Worm (Caenorhabditis elegans) whole organism, late embryonic: Measurements from ENCODE around the gene mec-10.
A peak's percentile ranks its signal among the peaks of the same experiment; 100 is the strongest.

Source experiments
- F13H6.1 ChIP-seq: sonication (generic microtip); optimal IDR thresholded peaks from 2 replicates; lab custom pipeline; 2016; ENCODE audit warnings: missing genetic modification characterization, missing compliant biosample characterization
- T23F11.4 ChIP-seq: fragments of 200-800 bp; sonication (Bioruptor generic); optimal IDR thresholded peaks from 2 replicates; lab custom pipeline; 2018; ENCODE audit warnings: mild to moderate bottlenecking, missing genetic modification characterization, missing compliant biosample characterization
- ceh-14 ChIP-seq: sonication (generic microtip); optimal IDR thresholded peaks from 2 replicates; lab custom pipeline; 2016; ENCODE audit warnings: missing genotype, missing genetic modification characterization, missing compliant biosample characterization
- ceh-2 ChIP-seq: sonication (generic microtip); optimal IDR thresholded peaks from 2 replicates; lab custom pipeline; 2016; ENCODE audit warnings: missing genotype, missing genetic modification characterization, missing compliant biosample characterization
- ceh-31 ChIP-seq: sonication (generic microtip); optimal IDR thresholded peaks from 2 replicates; lab custom pipeline; 2016; ENCODE audit warnings: missing genetic modification characterization, missing compliant biosample characterization
- ceh-34 ChIP-seq: sonication (generic microtip); optimal IDR thresholded peaks from 2 replicates; lab custom pipeline; 2016; ENCODE audit warnings: mild to moderate bottlenecking, missing genetic modification characterization, missing compliant biosample characterization
- ceh-6 ChIP-seq: fragments of 200-800 bp; sonication (Bioruptor generic); optimal IDR thresholded peaks from 2 replicates; lab custom pipeline; 2018; ENCODE audit warnings: mild to moderate bottlenecking, missing genetic modification characterization, missing compliant biosample characterization
- ceh-9 ChIP-seq: sonication (generic microtip); optimal IDR thresholded peaks from 2 replicates; lab custom pipeline; 2016; ENCODE audit warnings: mild to moderate bottlenecking, missing genetic modification characterization, inconsistent platforms, missing compliant biosample characterization
- che-1 ChIP-seq: sonication (generic microtip); optimal IDR thresholded peaks from 2 replicates; lab custom pipeline; 2016; ENCODE audit warnings: mild to moderate bottlenecking, missing genetic modification characterization, missing compliant biosample characterization
- elt-2 ChIP-seq: sonication (generic microtip); optimal IDR thresholded peaks from 2 replicates; lab custom pipeline; 2016; ENCODE audit warnings: missing genetic modification reagents, missing genetic modification characterization, missing compliant biosample characterization
- ets-4 ChIP-seq: sonication (generic microtip); optimal IDR thresholded peaks from 2 replicates; lab custom pipeline; 2016; ENCODE audit warnings: missing genetic modification characterization, missing compliant biosample characterization
- fkh-10 ChIP-seq: fragments of 150-350 bp; optimal IDR thresholded peaks from 2 replicates; lab custom pipeline; 2014; ENCODE audit warnings: missing biosample characterization, missing genetic modification reagents, missing genetic modification characterization
- hlh-15 ChIP-seq: sonication (generic microtip); optimal IDR thresholded peaks from 2 replicates; lab custom pipeline; 2016; ENCODE audit warnings: missing genetic modification characterization, missing compliant biosample characterization
- hlh-6 ChIP-seq: sonication (generic microtip); optimal IDR thresholded peaks from 2 replicates; lab custom pipeline; 2016; ENCODE audit warnings: missing genotype, missing genetic modification characterization, missing compliant biosample characterization
- hlh-8 ChIP-seq: sonication (generic microtip); optimal IDR thresholded peaks from 2 replicates; lab custom pipeline; 2016; ENCODE audit warnings: missing genotype, missing genetic modification characterization, missing compliant biosample characterization
- lim-6 ChIP-seq: sonication (generic microtip); optimal IDR thresholded peaks from 2 replicates; lab custom pipeline; 2016; ENCODE audit warnings: missing genetic modification characterization, missing compliant biosample characterization
- lin-11 ChIP-seq: fragments of 200-800 bp; sonication (Bioruptor generic); optimal IDR thresholded peaks from 2 replicates; lab custom pipeline; 2018; ENCODE audit warnings: mild to moderate bottlenecking, missing genetic modification characterization, missing compliant biosample characterization
- madf-2 ChIP-seq: sonication (generic microtip); optimal IDR thresholded peaks from 2 replicates; lab custom pipeline; 2017; ENCODE audit warnings: missing genetic modification characterization, missing compliant biosample characterization
- nfya-1 ChIP-seq: sonication (generic microtip); optimal IDR thresholded peaks from 2 replicates; lab custom pipeline; 2017; ENCODE audit warnings: missing genetic modification characterization, mild to moderate bottlenecking, missing compliant biosample characterization, antibody characterized with exemption, moderate library complexity
- nhr-11 ChIP-seq: fragments of 150-350 bp; optimal IDR thresholded peaks from 2 replicates; lab custom pipeline; 2014; ENCODE audit warnings: missing biosample characterization, missing genetic modification characterization
- npax-4 ChIP-seq: sonication (generic microtip); optimal IDR thresholded peaks from 2 replicates; lab custom pipeline; 2016; ENCODE audit warnings: missing genetic modification characterization, missing compliant biosample characterization
- odd-2 ChIP-seq: sonication (generic microtip); optimal IDR thresholded peaks from 2 replicates; lab custom pipeline; 2017; ENCODE audit warnings: antibody characterized with exemption, mild to moderate bottlenecking, missing genetic modification characterization, missing compliant biosample characterization
- pag-3 ChIP-seq: sonication (generic microtip); optimal IDR thresholded peaks from 2 replicates; lab custom pipeline; 2016; ENCODE audit warnings: missing compliant biosample characterization, missing genetic modification characterization, borderline replicate concordance
- pat-9 ChIP-seq: fragments of 200-800 bp; sonication (Bioruptor generic); optimal IDR thresholded peaks from 2 replicates; lab custom pipeline; 2018; ENCODE audit warnings: mild to moderate bottlenecking, missing genetic modification characterization, moderate library complexity, missing compliant biosample characterization
- pha-2 ChIP-seq: sonication (generic microtip); optimal IDR thresholded peaks from 2 replicates; lab custom pipeline; 2017; ENCODE audit warnings: mild to moderate bottlenecking, missing genetic modification characterization, missing compliant biosample characterization
- pqm-1 ChIP-seq: sonication (generic microtip); optimal IDR thresholded peaks from 2 replicates; lab custom pipeline; 2016; ENCODE audit warnings: missing genetic modification characterization, missing compliant biosample characterization
- pros-1 ChIP-seq: fragments of 150-350 bp; optimal IDR thresholded peaks from 2 replicates; lab custom pipeline; 2014; ENCODE audit warnings: missing biosample characterization, missing genetic modification reagents, missing genetic modification characterization
- ref-2 ChIP-seq: sonication (generic microtip); optimal IDR thresholded peaks from 2 replicates; lab custom pipeline; 2016; ENCODE audit warnings: missing genetic modification characterization, missing compliant biosample characterization
- rnt-1 ChIP-seq: sonication (generic microtip); optimal IDR thresholded peaks from 2 replicates; lab custom pipeline; 2016; ENCODE audit warnings: missing genetic modification characterization, missing compliant biosample characterization
- sox-2 ChIP-seq: fragments of 200-800 bp; sonication (Bioruptor generic); IDR thresholded peaks from 2 replicates; pipeline ENCODE4 v1.3.6; 2022; ENCODE audit warnings: missing genetic modification reagents, missing genetic modification characterization, missing compliant biosample characterization
- sox-4 ChIP-seq: sonication (generic microtip); optimal IDR thresholded peaks from 2 replicates; lab custom pipeline; 2017; ENCODE audit warnings: mild to moderate bottlenecking, missing genetic modification characterization, inconsistent platforms, missing compliant biosample characterization
- tbx-7 ChIP-seq: sonication (generic microtip); optimal IDR thresholded peaks from 2 replicates; lab custom pipeline; 2016; ENCODE audit warnings: missing genotype, missing genetic modification characterization, missing compliant biosample characterization
- ttx-3 ChIP-seq: sonication (generic microtip); optimal IDR thresholded peaks from 2 replicates; lab custom pipeline; 2016; ENCODE audit warnings: missing genetic modification reagents, missing genetic modification characterization, missing compliant biosample characterization
- unc-42 ChIP-seq: sonication (generic microtip); optimal IDR thresholded peaks from 2 replicates; lab custom pipeline; 2016; ENCODE audit warnings: missing genotype, missing genetic modification characterization, missing compliant biosample characterization
- zip-5 ChIP-seq: sonication (generic microtip); optimal IDR thresholded peaks from 2 replicates; lab custom pipeline; 2016; ENCODE audit warnings: missing genetic modification characterization, missing compliant biosample characterization
- ztf-16 ChIP-seq: sonication (generic microtip); optimal IDR thresholded peaks from 2 replicates; lab custom pipeline; 2017; ENCODE audit warnings: missing genetic modification characterization, missing compliant biosample characterization

Gene mec-10

DNA sequence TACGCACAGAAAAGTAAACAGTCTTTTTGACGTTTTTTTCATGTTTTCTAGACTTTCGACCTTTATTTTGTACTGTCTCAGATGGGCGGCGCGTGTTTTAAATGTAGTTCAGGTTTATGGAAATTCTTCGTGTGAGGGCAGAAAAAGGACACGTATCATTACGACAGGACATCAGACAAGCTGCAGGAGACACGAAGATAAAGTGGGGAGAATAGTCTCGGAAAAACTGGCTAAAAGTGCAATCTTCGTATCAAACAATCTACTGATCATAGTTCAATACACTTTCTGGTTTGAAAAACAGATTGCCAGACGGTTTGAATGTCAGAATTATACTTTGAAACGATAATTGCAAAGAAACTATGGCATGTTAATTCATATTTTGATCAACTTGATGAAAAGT, 15.3 kb upstream of the mec-10 start:
- TF ChIP-seq ets-4 (tag; lab: Kevin White, UChicago) (no peak), che-1 (tag; lab: Kevin White, UChicago) (no peak), nhr-11 (tag; lab: Kevin White, UChicago) (no peak), ref-2 (tag; lab: Kevin White, UChicago) (no peak), lim-6 (no peak), hlh-8 (tag; lab: Kevin White, UChicago) (no peak), pag-3 (no peak), ttx-3 (tag; lab: Kevin White, UChicago) (no peak), zip-5 (tag; lab: Kevin White, UChicago) (no peak), hlh-6 (no peak), pqm-1 (tag; lab: Kevin White, UChicago) (no peak), ceh-9 (tag; lab: Kevin White, UChicago) (no peak), hlh-15 (tag; lab: Kevin White, UChicago) (no peak)

DNA sequence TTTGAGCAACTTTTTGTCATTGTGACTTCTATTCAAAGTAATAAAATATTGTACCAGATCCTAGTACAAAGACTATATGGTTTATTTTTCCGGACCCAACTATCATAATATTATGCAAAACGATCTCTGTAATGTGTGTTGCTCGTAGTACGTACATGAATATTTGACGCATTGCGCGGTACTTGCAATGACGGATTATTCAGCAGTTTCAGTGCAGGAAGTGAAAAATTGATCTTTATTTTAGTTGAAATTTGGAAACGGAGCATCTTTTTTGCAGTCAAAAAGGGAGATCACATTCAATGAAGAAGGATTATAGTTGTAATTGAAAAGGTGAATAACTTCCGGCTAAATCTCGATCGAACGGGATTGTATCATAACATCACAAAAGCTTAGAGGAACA, 13.8 kb upstream of the mec-10 start:
- no peak for TF ChIP-seq sox-4 (tag; lab: Kevin White, UChicago)
- TF ChIP-seq che-1 (tag; lab: Kevin White, UChicago), result no peak
- TF ChIP-seq pros-1, result no peak
- TF ChIP-seq pat-9, result no peak
- TF ChIP-seq T23F11.4, result no peak
- TF ChIP-seq ceh-2 (tag; lab: Kevin White, UChicago), result no peak

DNA sequence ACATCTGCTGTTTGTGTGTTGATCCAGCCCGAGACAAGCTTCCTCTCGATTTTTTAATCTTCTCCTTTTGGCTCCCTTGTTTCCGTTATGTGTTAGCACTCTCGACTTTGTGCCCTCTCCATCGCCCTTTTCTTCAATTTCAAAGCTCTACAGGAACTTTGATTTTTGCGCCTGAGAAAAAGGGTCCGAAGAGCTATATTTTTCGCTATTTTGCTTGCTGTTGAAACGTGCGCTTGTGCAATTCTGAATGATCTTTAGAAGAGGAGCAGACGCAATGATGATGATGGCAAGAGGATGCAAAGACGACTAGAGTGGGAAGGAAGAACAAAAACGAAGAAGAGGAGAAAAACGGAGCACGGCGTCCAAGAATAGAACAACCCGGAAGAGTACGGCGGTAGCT, 11.6 kb upstream of the mec-10 start:
- TF ChIP-seq ceh-34 (peak; percentile 5), unc-42 (tag; lab: Kevin White, UChicago) (peak; percentile 9), T23F11.4 (no peak)
- TF ChIP-seq, all 69 proteins: peak for 2

ce11 chrX:8479050-8479449, 8.9 kb upstream of the mec-10 start:
- TF ChIP-seq ceh-14 (tag; lab: Kevin White, UChicago) (no peak), unc-42 (tag; lab: Kevin White, UChicago) (peak; percentile 10)

DNA sequence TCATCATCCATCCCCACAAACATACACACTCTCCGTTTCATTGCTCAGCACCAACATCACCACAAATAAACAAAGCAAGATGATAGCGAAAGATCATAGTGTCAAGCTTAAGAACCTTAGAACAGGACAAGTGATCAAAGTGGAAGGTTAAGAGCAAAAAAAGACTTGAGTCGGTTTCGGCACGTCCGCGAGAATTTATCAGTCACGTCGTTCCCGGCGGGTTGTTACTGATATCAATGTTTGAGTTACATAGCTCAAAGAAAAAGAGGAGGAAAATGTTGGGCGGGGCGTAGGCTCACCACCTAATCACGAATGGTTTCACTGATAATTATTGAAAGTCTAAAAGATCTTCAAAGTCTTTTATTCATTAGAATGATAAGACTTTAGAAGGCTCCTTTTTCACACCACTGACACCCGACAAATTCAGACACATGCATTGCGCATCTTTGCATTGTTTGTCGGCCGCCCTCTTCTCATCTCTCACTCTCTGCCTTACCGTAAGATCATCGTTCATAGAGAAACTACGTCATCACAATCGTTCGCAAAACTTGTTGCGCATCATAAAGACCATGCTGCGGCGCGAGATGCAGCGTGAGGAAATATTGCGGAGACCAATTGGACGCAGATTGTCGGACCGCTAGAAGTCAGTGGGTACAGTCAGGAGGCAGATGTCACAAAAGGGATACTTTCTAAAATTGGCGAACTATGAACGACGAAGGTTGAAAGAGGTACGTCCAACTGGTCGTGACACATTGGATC, 7.1 kb upstream of the mec-10 start:
- TF ChIP-seq lin-11 (tag; lab: Kevin White, UChicago), result no peak
- no peak for TF ChIP-seq fkh-10
- TF ChIP-seq npax-4, result no peak
- peak; percentile 48 for TF ChIP-seq nfya-1 (tag; lab: Kevin White, UChicago)
- no peak for TF ChIP-seq tbx-7 (tag; lab: Kevin White, UChicago)
- no peak for TF ChIP-seq rnt-1 (tag; lab: Kevin White, UChicago)
- TF ChIP-seq odd-2 (tag; lab: Kevin White, UChicago), result no peak
- no peak for TF ChIP-seq pha-2
- peak; percentile 20 for TF ChIP-seq ztf-16 (tag; lab: Kevin White, UChicago)
- TF ChIP-seq F13H6.1, result peak; percentile 22
- peak; percentile 19 for TF ChIP-seq ceh-31
- peak; percentile 58 for TF ChIP-seq elt-2 (tag; lab: Kevin White, UChicago)
- no peak for TF ChIP-seq hlh-8 (tag; lab: Kevin White, UChicago)
- peak; percentile 27 for TF ChIP-seq pros-1

DNA sequence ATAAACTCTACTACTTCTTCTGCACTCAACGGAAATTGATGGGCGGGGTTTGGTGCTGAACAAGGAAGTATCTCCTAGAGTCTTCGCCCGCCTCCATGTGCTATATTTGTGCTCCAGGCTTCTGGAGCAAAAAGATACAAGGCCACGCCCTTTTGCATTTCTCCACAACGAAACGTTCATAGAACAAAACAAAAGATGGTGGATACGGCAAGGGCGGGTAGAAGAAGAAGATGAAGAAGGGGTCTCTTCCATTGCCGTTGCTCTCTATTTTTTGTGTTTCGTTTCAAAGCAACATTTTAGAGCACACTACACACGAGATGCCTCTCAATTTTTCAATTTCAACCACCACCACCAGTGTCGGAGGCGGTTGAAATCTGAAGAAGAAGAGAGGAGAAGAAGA, 6.2 kb upstream of the mec-10 start:
- TF ChIP-seq odd-2 (tag; lab: Kevin White, UChicago) (no peak), ttx-3 (tag; lab: Kevin White, UChicago) (no peak), madf-2 (tag; lab: Kevin White, UChicago) (no peak), ceh-6 (no peak), sox-2 (GFP tag; lab: Robert Waterston, UW) (no peak), pha-2 (no peak), fkh-10 (peak; percentile 58)
